Fruit fly (Drosophila melanogaster) whole organism, embryonic: ENCODE data around the gene Ube4B.

Experiments used
- Aef1 ChIP-seq: fragments of 200-800 bp; sonication (Bioruptor generic); IDR thresholded peaks from 3 replicates; pipeline ENCODE4 v1.3.6; 2022; ENCODE audit warnings: missing biosample characterization, missing genetic modification characterization
- Atf6 ChIP-seq: fragments of 200-800 bp; sonication (Bioruptor generic); IDR thresholded peaks from 2 replicates; pipeline ENCODE4 v1.3.6; 2022; ENCODE audit warnings: missing biosample characterization, missing genetic modification characterization
- Bdp1 ChIP-seq: fragments of 200-800 bp; sonication (Bioruptor generic); optimal IDR thresholded peaks from 3 replicates; lab custom pipeline; 2016; ENCODE audit warnings: missing biosample characterization, missing genetic modification characterization
- Blimp-1 ChIP-seq: fragments of 200-800 bp; sonication (Bioruptor generic); optimal IDR thresholded peaks from 3 replicates; lab custom pipeline; 2018; ENCODE audit warnings: missing biosample characterization, missing genetic modification characterization, mild to moderate bottlenecking, moderate library complexity, missing genetic modification reagents
- CG1024 ChIP-seq: fragments of 200-800 bp; sonication (Bioruptor generic); IDR thresholded peaks from 2 replicates; pipeline ENCODE4 v1.3.6; 2022; ENCODE audit warnings: missing biosample characterization, missing genetic modification characterization
- CG10274 ChIP-seq: fragments of 200-800 bp; sonication (Bioruptor generic); optimal IDR thresholded peaks from 3 replicates; lab custom pipeline; 2017; ENCODE audit warnings: missing biosample characterization, mild to moderate bottlenecking, missing genetic modification characterization
- CG10979 ChIP-seq: fragments of 200-800 bp; sonication (Bioruptor generic); optimal IDR thresholded peaks from 2 replicates; lab custom pipeline; 2018; ENCODE audit warnings: missing biosample characterization, mild to moderate bottlenecking, missing genetic modification characterization, moderate library complexity
- CG11696 ChIP-seq: fragments of 200-800 bp; sonication (Bioruptor generic); IDR thresholded peaks from 2 replicates; pipeline ENCODE4 v1.3.6; 2022; ENCODE audit warnings: missing biosample characterization, missing genetic modification characterization
- CG12769 ChIP-seq: fragments of 200-800 bp; sonication (Bioruptor generic); optimal IDR thresholded peaks from 2 replicates; lab custom pipeline; 2019; ENCODE audit warnings: missing biosample characterization, mild to moderate bottlenecking, missing genetic modification characterization, moderate library complexity
- CG13287 ChIP-seq: fragments of 200-800 bp; sonication (Bioruptor generic); IDR thresholded peaks from 2 replicates; pipeline ENCODE4 v1.3.6; 2022; ENCODE audit warnings: missing biosample characterization, missing genetic modification characterization; ENCODE audit not compliant: partially characterized antibody
- CG13296 ChIP-seq: fragments of 200-800 bp; sonication (Bioruptor generic); optimal IDR thresholded peaks from 3 replicates; lab custom pipeline; 2018; ENCODE audit warnings: missing biosample characterization, mild to moderate bottlenecking, missing genetic modification characterization
- CG14441 ChIP-seq: fragments of 200-800 bp; sonication (Bioruptor generic); IDR thresholded peaks from 2 replicates; pipeline ENCODE4 v1.3.6; 2022; ENCODE audit warnings: missing biosample characterization, missing genetic modification characterization
- CG16813 ChIP-seq: fragments of 200-800 bp; sonication (Bioruptor generic); IDR thresholded peaks from 3 replicates; pipeline ENCODE4 v1.3.6; 2022; ENCODE audit warnings: missing biosample characterization, missing genetic modification characterization; ENCODE audit not compliant: partially characterized antibody
- CG17359 ChIP-seq: fragments of 200-800 bp; sonication (Bioruptor generic); optimal IDR thresholded peaks from 3 replicates; lab custom pipeline; 2018; ENCODE audit warnings: missing biosample characterization, mild to moderate bottlenecking, missing genetic modification characterization, moderate library complexity
- CG2129 ChIP-seq: fragments of 200-800 bp; sonication (Bioruptor generic); IDR thresholded peaks from 2 replicates; pipeline ENCODE4 v1.3.6; 2022; ENCODE audit warnings: missing biosample characterization, missing genetic modification characterization; ENCODE audit not compliant: partially characterized antibody
- CG34224 ChIP-seq: fragments of 200-800 bp; sonication (Bioruptor generic); IDR thresholded peaks from 3 replicates; pipeline ENCODE4 v1.3.6; 2022; ENCODE audit warnings: missing biosample characterization, missing genetic modification characterization; ENCODE audit not compliant: partially characterized antibody
- CG34376 ChIP-seq: fragments of 200-800 bp; sonication (Bioruptor generic); optimal IDR thresholded peaks from 2 replicates; lab custom pipeline; 2018; ENCODE audit warnings: missing biosample characterization, mild to moderate bottlenecking, missing genetic modification characterization
- CG3838 ChIP-seq: fragments of 200-800 bp; sonication (Bioruptor generic); optimal IDR thresholded peaks from 3 replicates; lab custom pipeline; 2016; ENCODE audit warnings: missing biosample characterization, missing genetic modification characterization
- CG4360 ChIP-seq: fragments of 200-800 bp; sonication (Bioruptor generic); IDR thresholded peaks from 2 replicates; pipeline ENCODE4 v1.3.6; 2022; ENCODE audit warnings: missing biosample characterization, missing genetic modification characterization
- CG9797 ChIP-seq: fragments of 200-800 bp; sonication (Bioruptor generic); optimal IDR thresholded peaks from 3 replicates; lab custom pipeline; 2018; ENCODE audit warnings: missing biosample characterization, mild to moderate bottlenecking, missing genetic modification characterization
- D19B ChIP-seq: fragments of 200-800 bp; sonication (Bioruptor generic); optimal IDR thresholded peaks from 2 replicates; lab custom pipeline; 2017; ENCODE audit warnings: missing biosample characterization, mild to moderate bottlenecking, missing genetic modification characterization
- Dek ChIP-seq: fragments of 200-800 bp; sonication (Bioruptor generic); optimal IDR thresholded peaks from 3 replicates; lab custom pipeline; 2019; ENCODE audit warnings: missing biosample characterization, mild to moderate bottlenecking, missing genetic modification characterization, moderate library complexity
- Ets97D ChIP-seq: fragments of 200-800 bp; sonication (Bioruptor generic); optimal IDR thresholded peaks from 3 replicates; lab custom pipeline; 2016; ENCODE audit warnings: missing biosample characterization, missing genetic modification characterization
- Fer1 ChIP-seq: fragments of 200-800 bp; sonication (Bioruptor generic); optimal IDR thresholded peaks from 2 replicates; lab custom pipeline; 2017; ENCODE audit warnings: missing biosample characterization, mild to moderate bottlenecking, missing genetic modification characterization
- Hand ChIP-seq: fragments of 200-800 bp; sonication (Bioruptor generic); optimal IDR thresholded peaks from 2 replicates; lab custom pipeline; 2017; ENCODE audit warnings: mild to moderate bottlenecking, missing biosample characterization, missing genetic modification reagents, missing genetic modification characterization
- HmgZ ChIP-seq: fragments of 200-800 bp; sonication (Bioruptor generic); optimal IDR thresholded peaks from 2 replicates; lab custom pipeline; 2018; ENCODE audit warnings: missing biosample characterization, mild to moderate bottlenecking, missing genetic modification characterization
- Hr51 ChIP-seq, 2 experiments: fragments of 200-800 bp; sonication (Bioruptor generic); optimal IDR thresholded peaks; 2 replicates in 1 of 2; 3 replicates in 1 of 2; lab custom pipeline; 2016 to 2018; ENCODE audit warnings: missing biosample characterization in 2 of 2, missing genetic modification characterization in 2 of 2, mild to moderate bottlenecking in 1 of 2, moderate library complexity in 1 of 2
- Jarid2 ChIP-seq: fragments of 200-800 bp; sonication (Bioruptor generic); optimal IDR thresholded peaks from 3 replicates; lab custom pipeline; 2017; ENCODE audit warnings: mild to moderate bottlenecking, missing biosample characterization, missing genetic modification reagents, missing genetic modification characterization
- Stat92E ChIP-seq, 3 experiments: fragments of >200 bp in 2 of 3; fragments of 200-800 bp in 1 of 3; sonication (Bioruptor generic) in 1 of 3; optimal IDR thresholded peaks; 2 replicates each; lab custom pipeline; 2017 to 2019; ENCODE audit warnings: missing biosample characterization in 3 of 3, missing genetic modification characterization in 3 of 3, mild to moderate bottlenecking in 1 of 3, moderate library complexity in 1 of 3
- Tbp ChIP-seq: fragments of >200 bp; optimal IDR thresholded peaks from 2 replicates; lab custom pipeline; 2018; ENCODE audit warnings: missing biosample characterization, missing genetic modification characterization
- Xbp1 ChIP-seq: fragments of 200-800 bp; sonication (Bioruptor generic); optimal IDR thresholded peaks from 3 replicates; lab custom pipeline; 2016; ENCODE audit warnings: missing biosample characterization, mild to moderate bottlenecking, missing genetic modification characterization
- YL-1 ChIP-seq: fragments of 200-800 bp; sonication (Bioruptor generic); optimal IDR thresholded peaks from 3 replicates; lab custom pipeline; 2017; ENCODE audit warnings: missing biosample characterization, mild to moderate bottlenecking, missing genetic modification characterization
- aop ChIP-seq: fragments of 200-800 bp; sonication (Bioruptor generic); IDR thresholded peaks from 2 replicates; pipeline ENCODE4 v1.3.6; 2022; ENCODE audit warnings: missing biosample characterization, missing genetic modification characterization
- ara ChIP-seq: fragments of 200-800 bp; sonication (Bioruptor generic); IDR thresholded peaks from 2 replicates; pipeline ENCODE4 v1.3.6; 2022; ENCODE audit warnings: missing biosample characterization, missing genetic modification characterization
- br ChIP-seq: fragments of >200 bp; optimal IDR thresholded peaks from 2 replicates; lab custom pipeline; 2017
- cad ChIP-seq: fragments of >200 bp; optimal IDR thresholded peaks from 2 replicates; lab custom pipeline; 2017; ENCODE audit warnings: missing biosample characterization, missing genetic modification characterization
- chinmo ChIP-seq: fragments of 200-800 bp; sonication (Bioruptor generic); IDR thresholded peaks from 4 replicates; pipeline ENCODE4 v1.3.6; 2022; ENCODE audit warnings: missing biosample characterization, missing genetic modification characterization; ENCODE audit not compliant: partially characterized antibody
- ewg ChIP-seq: fragments of 200-800 bp; sonication (Bioruptor generic); optimal IDR thresholded peaks from 3 replicates; lab custom pipeline; 2017; ENCODE audit warnings: mild to moderate bottlenecking, missing biosample characterization, missing genetic modification reagents, missing genetic modification characterization
- gcm ChIP-seq: fragments of 200-800 bp; sonication (Bioruptor generic); optimal IDR thresholded peaks from 2 replicates; lab custom pipeline; 2019; ENCODE audit warnings: missing biosample characterization, mild to moderate bottlenecking, missing genetic modification characterization, moderate library complexity
- gfzf ChIP-seq: fragments of 200-800 bp; sonication (Bioruptor generic); optimal IDR thresholded peaks from 2 replicates; lab custom pipeline; 2016; ENCODE audit warnings: missing biosample characterization, mild to moderate bottlenecking, missing genetic modification characterization, moderate library complexity
- grau ChIP-seq: fragments of 200-800 bp; optimal IDR thresholded peaks from 3 replicates; lab custom pipeline; 2019; ENCODE audit warnings: missing biosample characterization, mild to moderate bottlenecking, missing genetic modification characterization, moderate library complexity
- h ChIP-seq: fragments of >200 bp; optimal IDR thresholded peaks from 2 replicates; lab custom pipeline; 2017
- hb ChIP-seq: fragments of 200-800 bp; sonication (Bioruptor generic); IDR thresholded peaks from 3 replicates; pipeline ENCODE4 v1.3.6; 2022; ENCODE audit warnings: missing biosample characterization, missing genetic modification characterization; ENCODE audit not compliant: partially characterized antibody
- jumu ChIP-seq: fragments of 200-800 bp; sonication (Bioruptor generic); optimal IDR thresholded peaks from 3 replicates; lab custom pipeline; 2016; ENCODE audit warnings: missing biosample characterization, missing genetic modification characterization
- pho ChIP-seq: fragments of 200-800 bp; sonication (Bioruptor generic); optimal IDR thresholded peaks from 2 replicates; lab custom pipeline; 2016; ENCODE audit warnings: missing biosample characterization, missing genetic modification characterization
- so ChIP-seq: fragments of 200-800 bp; sonication (Bioruptor generic); IDR thresholded peaks from 3 replicates; pipeline ENCODE4 v1.3.6; 2022; ENCODE audit warnings: missing biosample characterization, missing genetic modification characterization
- tgo ChIP-seq: fragments of 200-800 bp; sonication (Bioruptor generic); IDR thresholded peaks from 3 replicates; pipeline ENCODE4 v1.3.6; 2022; ENCODE audit warnings: missing biosample characterization, missing genetic modification characterization
- ttk ChIP-seq: fragments of 200-800 bp; sonication (Bioruptor generic); IDR thresholded peaks from 2 replicates; pipeline ENCODE4 v2.1.2; 2022; ENCODE audit warnings: missing biosample characterization, missing genetic modification characterization
- vfl ChIP-seq: fragments of 200-800 bp; sonication (Bioruptor generic); optimal IDR thresholded peaks from 2 replicates; lab custom pipeline; 2016; ENCODE audit warnings: missing biosample characterization, missing genetic modification characterization

Gene Ube4B

DNA sequence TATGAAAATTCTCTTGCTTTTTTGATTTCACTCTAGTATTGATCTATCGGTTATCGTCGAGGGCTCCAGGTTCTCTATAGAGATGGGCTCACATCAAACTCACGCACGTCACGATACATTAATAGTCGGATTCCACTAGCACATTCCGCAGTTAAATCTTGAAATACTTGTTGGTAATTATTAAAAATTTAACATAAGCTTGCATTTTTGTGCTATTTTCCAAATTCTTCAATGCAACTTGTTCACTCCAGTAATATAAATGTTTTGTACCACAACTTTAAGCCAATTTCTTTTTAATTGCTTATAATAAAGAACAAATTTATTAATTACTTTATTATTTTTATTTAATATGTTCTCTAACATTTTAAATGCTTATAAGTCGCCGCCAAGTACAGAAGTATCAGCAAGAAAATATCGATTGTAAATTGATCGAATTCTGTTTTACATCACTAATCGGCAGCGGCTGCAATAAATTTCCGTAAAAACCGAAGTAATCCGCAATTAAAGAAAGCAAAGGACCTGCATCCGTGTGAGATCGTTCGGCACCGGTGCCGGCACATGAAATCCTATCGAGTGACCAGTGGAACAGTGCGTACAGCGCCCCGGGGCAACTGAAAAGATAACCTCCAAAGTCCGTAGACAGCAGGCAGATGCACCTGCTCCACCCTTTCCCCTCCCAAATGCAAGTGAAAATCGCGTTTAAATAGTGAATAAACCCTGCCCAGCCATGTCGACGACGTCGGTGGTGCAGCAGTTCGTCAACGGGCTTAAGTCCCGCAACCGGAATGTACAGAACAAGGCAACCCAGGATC lies 15.0 kb downstream of the Ube4B start, which contains the start of the genes Vha68-1 and mTor (continued):
- peak; percentile 57 for TF ChIP-seq D19B (GFP tag; lab: Kevin White, UChicago)
- peak; percentile 91 for TF ChIP-seq CG16813 (GFP tag; lab: Robert Waterston, UW)
- TF ChIP-seq vfl (GFP tag; lab: Kevin White, UChicago) = peak; percentile 64
- TF ChIP-seq CG10274 (GFP tag; lab: Kevin White, UChicago) = no peak
- TF ChIP-seq CG1024 (GFP tag; lab: Robert Waterston, UW) = peak; percentile 75
- peak; percentile 53; the same call in 1 of the 2 replicates for TF ChIP-seq ara (GFP tag; lab: Robert Waterston, UW)
- TF ChIP-seq CG13296 = no peak
- no peak for TF ChIP-seq CG12769
- peak; percentile 83 for TF ChIP-seq grau (tag; lab: Kevin White, UChicago)
- TF ChIP-seq Stat92E (GFP tag; optimal IDR thresholded peaks at IDR 0.05; lab: Kevin White, UChicago) = no peak
- TF ChIP-seq Hand (GFP tag; lab: Kevin White, UChicago) = no peak
- no peak for TF ChIP-seq h (lab: Kevin White, UChicago)
- TF ChIP-seq CG14441 (GFP tag; lab: Robert Waterston, UW) = peak; percentile 85
- no peak for TF ChIP-seq br (lab: Kevin White, UChicago)
- no peak for TF ChIP-seq CG4360 (GFP tag; lab: Robert Waterston, UW)
- TF ChIP-seq CG13287 (GFP tag; lab: Robert Waterston, UW) = peak; percentile 78
- TF ChIP-seq Bdp1 = peak; percentile 51
- peak; percentile 27 for TF ChIP-seq CG9797 (GFP tag; lab: Kevin White, UChicago)
- TF ChIP-seq CG10979 = peak; percentile 61
- TF ChIP-seq Atf6 (GFP tag; lab: Robert Waterston, UW) = peak; percentile 47; the same call in 1 of the 2 replicates
- peak; percentile 74 for TF ChIP-seq Ets97D
- TF ChIP-seq Jarid2 (GFP tag; lab: Kevin White, UChicago) = no peak
- no peak for TF ChIP-seq Tbp
- peak; percentile 83 for TF ChIP-seq tgo (GFP tag; lab: Robert Waterston, UW)
- TF ChIP-seq ewg (GFP tag; lab: Kevin White, UChicago) = no peak
- TF ChIP-seq hb = peak; percentile 84
- peak; percentile 71 for TF ChIP-seq CG34224
- TF ChIP-seq Aef1 (GFP tag; lab: Robert Waterston, UW) = peak; percentile 81
- TF ChIP-seq jumu (GFP tag; lab: Kevin White, UChicago) = peak; percentile 71
- TF ChIP-seq gcm = no peak
- peak; percentile 57 for TF ChIP-seq HmgZ (tag; lab: Kevin White, UChicago)
- 0 out of 4 replicates have a peak, but pooled peaks have one; percentile 65 for TF ChIP-seq chinmo (GFP tag; lab: Robert Waterston, UW)
- TF ChIP-seq pho (GFP tag; lab: Kevin White, UChicago) = peak; percentile 76
- TF ChIP-seq CG17359 = no peak
- peak; percentile 54 for TF ChIP-seq CG3838 (GFP tag; lab: Kevin White, UChicago)
- no peak for TF ChIP-seq cad (GFP tag; lab: Kevin White, UChicago)
- no peak for TF ChIP-seq gfzf (GFP tag; lab: Kevin White, UChicago)
- no peak for TF ChIP-seq YL-1 (GFP tag; lab: Kevin White, UChicago)
- TF ChIP-seq Fer1 (GFP tag; lab: Kevin White, UChicago) = no peak
- TF ChIP-seq Xbp1 (GFP tag; lab: Kevin White, UChicago) = peak; percentile 82
- no peak for TF ChIP-seq CG34376 (GFP tag; lab: Kevin White, UChicago)
- no peak for TF ChIP-seq CG11696
- no peak for TF ChIP-seq so (GFP tag; lab: Robert Waterston, UW)
- no peak for TF ChIP-seq Blimp-1 (GFP tag; lab: Kevin White, UChicago)
- peak; percentile 82 for TF ChIP-seq Dek (tag; lab: Kevin White, UChicago)
- TF ChIP-seq ttk (GFP tag; lab: Robert Waterston, UW) = peak; percentile 59
- TF ChIP-seq Hr51 (GFP tag; optimal IDR thresholded peaks at IDR 0.05; lab: Kevin White, UChicago) = peak in 1 of 2 experiments; percentile 74
- TF ChIP-seq CG2129 (GFP tag; lab: Robert Waterston, UW) = no peak
- no peak for TF ChIP-seq aop (GFP tag; lab: Robert Waterston, UW)
